Fruit fly (Drosophila melanogaster) whole organism, wandering third instar larva: ENCODE measurements around the gene RpS25.

Experiments used
- Dfd ChIP-seq: fragments of >200 bp; optimal IDR thresholded peaks from 2 replicates; lab custom pipeline; 2017; ENCODE audit warnings: missing biosample characterization, missing genetic modification characterization
- foxo ChIP-seq, 2 experiments: fragments of 200-800 bp; sonication (Bioruptor generic); optimal IDR thresholded peaks; 2 replicates in 1 of 2; 3 replicates in 1 of 2; lab custom pipeline; 2016 to 2017; ENCODE audit warnings: missing biosample characterization in 2 of 2, missing genetic modification characterization in 2 of 2
- psq ChIP-seq: fragments of 200-800 bp; sonication (Bioruptor generic); optimal IDR thresholded peaks from 3 replicates; lab custom pipeline; 2017; ENCODE audit warnings: missing biosample characterization, mild to moderate bottlenecking, missing genetic modification characterization, moderate library complexity
- woc ChIP-seq: sonication (Bioruptor generic); optimal IDR thresholded peaks from 2 replicates; lab custom pipeline; 2016; ENCODE audit warnings: missing biosample characterization, mild to moderate bottlenecking, missing genetic modification characterization

- no peak for TF ChIP-seq woc (GFP tag; lab: Kevin White, UChicago)
- no peak for TF ChIP-seq psq (GFP tag; lab: Kevin White, UChicago)
- TF ChIP-seq Dfd: no peak
- TF ChIP-seq foxo (GFP tag; optimal IDR thresholded peaks at IDR 0.05; lab: Kevin White, UChicago): no peak
These were observed 6.5 kb upstream of the RpS25 start for dm6 chr3R:11222587-11222986.
